Worm (Caenorhabditis elegans): ENCODE data around the gene tes-1.

ce11 chrIV:7439377-7439776, 11.9 kb downstream of the tes-1 start:
- TF ChIP-seq elt-3 (tag; optimal IDR thresholded peaks at IDR 0.05) (no peak), nhr-2 (tag; optimal IDR thresholded peaks at IDR 0.05) (no peak), unc-39 (tag; optimal IDR thresholded peaks at IDR 0.05) (no peak)
